Worm (Caenorhabditis elegans): ENCODE results near the gene C08F11.10.
"Not testable (repeated sequence)": the region's sequence is repeated elsewhere in the genome, so short reads cannot be mapped to it uniquely, and the experiment has no call there.

C08F11.10 gene

ce11 chrIV:13679495-13679894 lies 30.5 kb upstream of the C08F11.10 start:
- TF ChIP-seq nhr-28 (tag; optimal IDR thresholded peaks at IDR 0.05), result no peak
- TF ChIP-seq R02D3.7 (tag; optimal IDR thresholded peaks at IDR 0.05), result no peak
- TF ChIP-seq mdl-1 (tag; optimal IDR thresholded peaks at IDR 0.05), result no peak
- TF ChIP-seq D1046.2 (GFP tag; IDR thresholded peaks at IDR 0.05), result no peak
- no peak for TF ChIP-seq ceh-32 (tag; optimal IDR thresholded peaks at IDR 0.05; ENCODE audit: poor library complexity)
- no peak for TF ChIP-seq skn-1 (tag; optimal IDR thresholded peaks at IDR 0.05)
- no peak for TF ChIP-seq F10B5.3 (tag; optimal IDR thresholded peaks at IDR 0.05)
- TF ChIP-seq lin-39 (tag; optimal IDR thresholded peaks at IDR 0.05), result no peak
- TF ChIP-seq fos-1 (tag; optimal IDR thresholded peaks at IDR 0.05), result no peak

ce11 chrIV:13678649-13679048 lies 29.6 kb upstream of the C08F11.10 start, which contains the start of gene srlf-26:
TSS of gene srlf-26 (plus strand) at chrIV:13678949.
- TF ChIP-seq php-3 (GFP tag; IDR thresholded peaks at IDR 0.05) (no peak), unc-62 (GFP tag; optimal IDR thresholded peaks at IDR 0.05 in 1 of 2) (peak in 1 of 2 experiments; percentile 23), unc-62 (tag; optimal IDR thresholded peaks at IDR 0.05) (no peak)

DNA sequence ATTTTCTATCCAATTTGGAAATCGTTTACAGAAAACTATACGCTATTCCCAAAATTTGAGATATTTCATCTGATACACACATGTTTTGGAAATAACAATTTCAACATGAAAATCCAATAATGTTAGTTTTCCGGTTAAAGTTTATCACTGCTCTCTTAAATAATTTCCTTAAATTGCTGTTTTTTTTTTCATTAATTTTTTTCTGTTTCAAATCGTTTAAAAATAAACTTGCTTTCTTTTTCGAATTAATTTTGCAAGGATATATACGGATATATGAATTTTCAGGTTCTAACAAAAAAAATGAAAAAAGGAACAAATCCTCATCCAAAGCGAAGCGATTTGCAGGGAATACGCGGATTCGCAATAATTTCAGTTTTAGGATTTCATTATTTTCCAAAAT lies 24.5 kb upstream of the C08F11.10 start, which contains the start of gene oac-48:
TSS of gene oac-48 (plus strand) at position 301 of the 400 bp plus-strand sequence.
- peak in 1 of 2 experiments; percentile 38 for TF ChIP-seq unc-62 (GFP tag; optimal IDR thresholded peaks at IDR 0.05 in 1 of 2)
- no peak for TF ChIP-seq unc-62 (tag; optimal IDR thresholded peaks at IDR 0.05)
- no peak for TF ChIP-seq duxl-1 (tag; optimal IDR thresholded peaks at IDR 0.05; ENCODE audit: poor library complexity)

DNA sequence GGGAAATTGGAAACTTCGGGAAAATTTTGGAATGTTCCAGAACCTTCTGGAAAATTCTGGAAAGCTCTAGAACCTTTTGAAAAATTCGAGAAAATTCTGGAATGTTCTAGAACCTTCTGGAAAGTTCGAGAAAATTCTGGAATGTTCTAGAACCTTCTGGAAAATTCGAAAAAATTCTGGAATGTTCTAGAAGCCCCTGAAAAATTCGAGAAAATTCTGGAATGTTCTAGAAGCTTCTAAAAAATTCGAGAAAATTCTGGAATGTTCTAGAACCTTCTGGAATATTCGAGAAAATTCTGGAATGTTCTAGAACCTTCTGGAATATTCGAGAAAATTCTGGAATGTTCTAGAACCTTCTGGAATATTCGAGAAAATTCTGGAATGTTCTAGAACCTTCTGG lies 18.9 kb upstream of the C08F11.10 start:
- TF ChIP-seq arid-1 (GFP tag; conservative IDR thresholded peaks at IDR 0.05) (0 out of 2 replicates have a peak, but pooled peaks have one; percentile 45), snpc-1.2 (GFP tag; IDR thresholded peaks at IDR 0.05) (peak; percentile 77)

DNA sequence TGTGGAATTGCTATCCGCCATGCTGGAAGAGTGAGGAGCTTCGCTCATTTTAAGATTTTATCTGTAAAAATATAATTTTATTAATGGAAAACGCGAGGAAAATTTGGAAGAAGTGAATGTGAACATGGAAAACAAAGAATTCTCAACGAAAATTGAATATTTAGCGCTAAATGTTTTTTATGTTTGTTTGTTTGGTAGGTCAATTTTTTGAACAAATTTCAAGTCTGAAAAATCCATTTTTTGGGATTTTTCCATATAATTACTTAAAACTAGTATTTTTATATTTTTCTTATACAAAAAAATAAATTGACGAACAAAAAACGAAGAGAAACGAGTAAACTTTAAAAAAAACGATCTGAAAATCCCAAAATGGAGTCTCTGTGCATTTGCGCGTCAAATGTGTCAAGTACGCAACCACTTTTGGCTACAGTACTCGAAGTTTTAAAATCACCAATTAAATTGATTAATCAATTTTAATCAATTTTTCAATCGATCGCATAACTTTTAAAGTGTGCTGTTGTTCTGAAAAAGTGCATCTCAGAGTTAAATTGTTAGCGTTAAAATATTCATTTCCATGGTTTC lies 17.9 kb upstream of the C08F11.10 start, which contains the start of gene fbxa-215:
TSS of gene fbxa-215 (minus strand) at position 61 of the 582 bp plus-strand sequence.
- TF ChIP-seq snpc-1.2 (GFP tag; IDR thresholded peaks at IDR 0.05) (peak; percentile 70; the same call in 1 of the 2 replicates), madf-9 (GFP tag; conservative IDR thresholded peaks at IDR 0.05) (no peak), lin-38 (GFP tag; IDR thresholded peaks at IDR 0.05) (no peak), dmd-9 (GFP tag; IDR thresholded peaks at IDR 0.05) (no peak)

DNA sequence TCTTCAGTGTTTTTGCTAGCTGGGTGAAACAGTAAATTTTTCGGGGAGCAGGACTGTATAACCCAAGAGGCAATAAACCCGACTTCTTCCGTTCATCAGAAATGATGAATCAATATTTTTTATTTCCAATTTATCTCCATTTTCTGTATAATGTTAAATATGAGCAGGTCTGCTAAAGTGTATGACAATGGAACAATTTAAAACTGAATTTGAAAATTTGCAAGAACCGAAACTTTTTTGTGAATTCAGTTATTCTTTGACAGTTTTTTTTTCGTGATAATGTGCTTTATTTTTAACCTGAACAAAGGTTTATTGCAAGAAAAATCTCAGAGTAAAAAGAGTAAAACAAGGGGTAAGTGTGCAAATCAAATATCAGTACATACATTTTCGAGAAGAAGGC lies 16.0 kb upstream of the C08F11.10 start:
- TF ChIP-seq snpc-1.2 (GFP tag; IDR thresholded peaks at IDR 0.05), result 0 out of 2 replicates have a peak, but pooled peaks have one; percentile 47
- no peak for TF ChIP-seq hmg-1.1 (GFP tag; IDR thresholded peaks at IDR 0.05)

DNA sequence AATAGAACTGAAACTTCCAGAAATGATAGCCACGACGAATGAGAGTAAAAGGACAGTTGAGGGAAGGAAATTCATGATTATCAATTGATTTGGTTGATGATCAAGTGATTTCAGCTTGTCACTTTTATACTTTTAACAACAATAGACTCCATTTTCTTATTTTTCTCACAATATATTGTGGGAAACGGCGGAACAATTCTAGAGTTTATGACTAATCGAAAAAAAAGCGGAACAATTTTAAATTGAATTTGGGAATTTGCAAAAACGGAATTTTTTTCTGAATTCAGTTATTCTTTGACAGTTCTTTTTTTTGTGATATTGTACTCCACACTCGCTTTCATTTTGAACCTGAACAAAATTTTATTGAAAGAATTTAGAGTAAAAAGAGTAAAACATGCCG lies 15.1 kb upstream of the C08F11.10 start, which contains the start of gene Y45F10C.4:
TSS of gene Y45F10C.4 (minus strand) at position 101 of the 400 bp plus-strand sequence.
- no peak for TF ChIP-seq nhr-28 (tag; optimal IDR thresholded peaks at IDR 0.05)
- no peak for TF ChIP-seq daf-16 (GFP tag; optimal IDR thresholded peaks at IDR 0.05)
- no peak for TF ChIP-seq daf-16 (tag; optimal IDR thresholded peaks at IDR 0.05)
- TF ChIP-seq nhr-6 (tag; optimal IDR thresholded peaks at IDR 0.05), result no peak
- TF ChIP-seq F26F4.8 (GFP tag; conservative IDR thresholded peaks at IDR 0.05), result no peak
- TF ChIP-seq lin-38 (GFP tag; IDR thresholded peaks at IDR 0.05), result no peak
- no peak for TF ChIP-seq egl-27 (tag; optimal IDR thresholded peaks at IDR 0.05)
- TF ChIP-seq F10B5.3 (tag; optimal IDR thresholded peaks at IDR 0.05), result no peak

DNA sequence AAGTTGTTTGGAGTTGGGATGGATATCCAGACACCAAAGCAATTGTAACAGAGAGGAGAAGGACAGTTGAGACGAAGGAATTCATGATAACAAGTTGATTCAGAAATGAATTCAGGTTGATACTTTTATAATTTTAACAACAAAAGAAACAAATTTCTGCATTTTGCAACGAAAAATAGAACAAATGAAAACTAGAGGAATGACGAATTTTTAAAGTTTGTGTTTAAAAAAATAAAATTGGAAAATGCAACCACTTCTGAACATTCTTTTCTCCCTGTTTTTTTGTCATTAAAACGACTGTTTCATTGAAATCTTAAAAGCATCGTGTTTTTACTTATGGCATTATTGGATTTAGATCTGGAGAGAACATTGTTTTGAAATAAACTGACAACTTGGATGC lies 13.5 kb upstream of the C08F11.10 start, which contains the start of gene Y45F10C.2:
TSS of gene Y45F10C.2 (minus strand) at position 101 of the 400 bp plus-strand sequence.
- TF ChIP-seq spr-1 (tag; optimal IDR thresholded peaks at IDR 0.05); gei-8 (GFP tag; optimal IDR thresholded peaks at IDR 0.05); saeg-2 (GFP tag; IDR thresholded peaks at IDR 0.05): not testable (repeated sequence)

All from whole organism, L4 larva.